Worm (Caenorhabditis elegans) whole organism, young adult: ENCODE results near the gene ced-4.

Source experiments
- B0261.1 ChIP-seq: sonication (generic microtip); optimal IDR thresholded peaks from 2 replicates; lab custom pipeline; 2016; ENCODE audit warnings: mild to moderate bottlenecking, missing genetic modification characterization, moderate library complexity, missing compliant biosample characterization
- F39B2.1 ChIP-seq: fragments of 200-800 bp; sonication (Bioruptor generic); IDR thresholded peaks from 2 replicates; pipeline ENCODE4 v1.3.6; 2022; ENCODE audit warnings: missing genetic modification reagents, missing genetic modification characterization, missing compliant biosample characterization
- F49E8.2 ChIP-seq: sonication (generic microtip); optimal IDR thresholded peaks from 3 replicates; lab custom pipeline; 2017; ENCODE audit warnings: missing genetic modification characterization, mild to moderate bottlenecking, missing compliant biosample characterization, antibody characterized with exemption, moderate library complexity; ENCODE audit not compliant: insufficient read depth
- Y53F4B.3 ChIP-seq: fragments of 200-800 bp; sonication (Bioruptor generic); IDR thresholded peaks from 2 replicates; pipeline ENCODE4 v1.3.6; 2022; ENCODE audit warnings: missing genetic modification reagents, missing genetic modification characterization, missing compliant biosample characterization
- Y53G8AR.9 ChIP-seq: fragments of 200-800 bp; sonication (Bioruptor generic); conservative IDR thresholded peaks from 2 replicates; pipeline ENCODE4 v1.3.6; 2022; ENCODE audit warnings: missing genetic modification reagents, missing genetic modification characterization, missing compliant biosample characterization
- akir-1 ChIP-seq: fragments of 200-800 bp; sonication (Bioruptor generic); optimal IDR thresholded peaks from 2 replicates; lab custom pipeline; 2018; ENCODE audit warnings: mild to moderate bottlenecking, missing genetic modification characterization, moderate library complexity, missing compliant biosample characterization
- aptf-3 ChIP-seq: fragments of 200-800 bp; sonication (Bioruptor generic); IDR thresholded peaks from 2 replicates; pipeline ENCODE4 v1.3.6; 2022; ENCODE audit warnings: missing genetic modification characterization, missing compliant biosample characterization
- atf-7 ChIP-seq: sonication (generic microtip); optimal IDR thresholded peaks from 2 replicates; lab custom pipeline; 2017; ENCODE audit warnings: mild to moderate bottlenecking, missing genetic modification characterization, missing compliant biosample characterization
- attf-3 ChIP-seq: fragments of 200-800 bp; sonication (Bioruptor generic); conservative IDR thresholded peaks from 2 replicates; pipeline ENCODE4 v1.3.6; 2022; ENCODE audit warnings: missing genetic modification reagents, missing genetic modification characterization, missing compliant biosample characterization
- attf-5 ChIP-seq: fragments of 200-800 bp; sonication (Bioruptor generic); optimal IDR thresholded peaks from 2 replicates; lab custom pipeline; 2018; ENCODE audit warnings: mild to moderate bottlenecking, missing genetic modification characterization, missing compliant biosample characterization
- die-1 ChIP-seq: sonication (generic microtip); optimal IDR thresholded peaks from 2 replicates; lab custom pipeline; 2016; ENCODE audit warnings: missing genotype, mild to moderate bottlenecking, missing genetic modification characterization, missing compliant biosample characterization
- dpff-1 ChIP-seq: sonication (generic microtip); optimal IDR thresholded peaks from 2 replicates; lab custom pipeline; 2017; ENCODE audit warnings: mild to moderate bottlenecking, missing genetic modification characterization, missing compliant biosample characterization
- dpl-1 ChIP-seq: fragments of 150-350 bp; optimal IDR thresholded peaks from 2 replicates; lab custom pipeline; 2014; ENCODE audit warnings: missing biosample characterization, missing genetic modification reagents, missing genetic modification characterization
- efl-1 ChIP-seq: fragments of 150-350 bp; optimal IDR thresholded peaks from 2 replicates; lab custom pipeline; 2014; ENCODE audit warnings: missing biosample characterization, missing genetic modification reagents, missing genetic modification characterization
- fkh-3 ChIP-seq: sonication (generic microtip); optimal IDR thresholded peaks from 2 replicates; lab custom pipeline; 2016; ENCODE audit warnings: mild to moderate bottlenecking, missing genetic modification characterization, missing compliant biosample characterization
- gei-17 ChIP-seq: fragments of 200-800 bp; sonication (Bioruptor generic); optimal IDR thresholded peaks from 2 replicates; lab custom pipeline; 2018; ENCODE audit warnings: mild to moderate bottlenecking, missing genetic modification characterization, missing compliant biosample characterization
- hlh-26 ChIP-seq: fragments of 200-800 bp; sonication (Bioruptor generic); conservative IDR thresholded peaks from 2 replicates; pipeline ENCODE4 v1.3.6; 2022; ENCODE audit warnings: missing genetic modification reagents, missing genetic modification characterization, missing compliant biosample characterization
- hmg-1.2 ChIP-seq: fragments of 200-800 bp; sonication (Bioruptor generic); IDR thresholded peaks from 2 replicates; pipeline ENCODE4 v1.3.6; 2022; ENCODE audit warnings: missing genetic modification reagents, missing genetic modification characterization, missing compliant biosample characterization
- let-607 ChIP-seq, 2 experiments: fragments of 200-800 bp in 1 of 2; sonication (Bioruptor generic) in 1 of 2; sonication (generic microtip) in 1 of 2; optimal IDR thresholded peaks; 2 replicates each; lab custom pipeline; 2016 to 2018; ENCODE audit warnings: mild to moderate bottlenecking in 2 of 2, missing compliant biosample characterization in 2 of 2, missing genetic modification characterization in 2 of 2, moderate library complexity in 2 of 2, missing genotype in 1 of 2
- lin-35 ChIP-seq, 3 experiments: fragments of 150-350 bp in 2 of 3; sonication (generic microtip) in 1 of 3; optimal IDR thresholded peaks; 2 replicates each; lab custom pipeline; 2014 to 2018; ENCODE audit warnings: missing biosample characterization in 3 of 3, missing genetic modification characterization in 3 of 3, missing genetic modification reagents in 3 of 3
- lin-54 ChIP-seq: fragments of 200-800 bp; sonication (Bioruptor generic); optimal IDR thresholded peaks from 2 replicates; lab custom pipeline; 2018; ENCODE audit warnings: mild to moderate bottlenecking, missing genetic modification characterization, missing compliant biosample characterization
- lsl-1 ChIP-seq: fragments of 200-800 bp; sonication (Bioruptor generic); optimal IDR thresholded peaks from 2 replicates; lab custom pipeline; 2018; ENCODE audit warnings: mild to moderate bottlenecking, missing genetic modification characterization, moderate library complexity, missing compliant biosample characterization
- madf-10 ChIP-seq: sonication (generic microtip); optimal IDR thresholded peaks from 2 replicates; lab custom pipeline; 2016; ENCODE audit warnings: mild to moderate bottlenecking, missing genetic modification characterization, missing compliant biosample characterization
- madf-8 ChIP-seq: fragments of 200-800 bp; sonication (Bioruptor generic); conservative IDR thresholded peaks from 2 replicates; pipeline ENCODE4 v1.3.6; 2022; ENCODE audit warnings: missing genetic modification reagents, missing genetic modification characterization, missing compliant biosample characterization
- mel-28 ChIP-seq: sonication (generic microtip); optimal IDR thresholded peaks from 2 replicates; lab custom pipeline; 2016; ENCODE audit warnings: borderline replicate concordance, mild to moderate bottlenecking, missing genetic modification characterization, missing compliant biosample characterization
- mxl-1 ChIP-seq: sonication (generic microtip); optimal IDR thresholded peaks from 2 replicates; lab custom pipeline; 2016; ENCODE audit warnings: missing genetic modification characterization, missing compliant biosample characterization
- nfyb-1 ChIP-seq: fragments of 200-800 bp; sonication (Bioruptor generic); IDR thresholded peaks from 2 replicates; pipeline ENCODE4 v1.3.6; 2022; ENCODE audit warnings: missing genetic modification reagents, missing genetic modification characterization, missing compliant biosample characterization
- nhr-179 ChIP-seq: sonication (generic microtip); optimal IDR thresholded peaks from 2 replicates; lab custom pipeline; 2016; ENCODE audit warnings: mild to moderate bottlenecking, missing genetic modification characterization, missing compliant biosample characterization
- nhr-27 ChIP-seq: fragments of 200-800 bp; sonication (Bioruptor generic); optimal IDR thresholded peaks from 2 replicates; lab custom pipeline; 2018; ENCODE audit warnings: mild to moderate bottlenecking, missing genetic modification characterization, moderate library complexity, missing compliant biosample characterization
- nhr-80 ChIP-seq: sonication (generic microtip); optimal IDR thresholded peaks from 2 replicates; lab custom pipeline; 2016; ENCODE audit warnings: missing genetic modification characterization, missing compliant biosample characterization
- nhr-90 ChIP-seq: sonication (generic microtip); optimal IDR thresholded peaks from 2 replicates; lab custom pipeline; 2016; ENCODE audit warnings: missing genotype, mild to moderate bottlenecking, missing genetic modification characterization, missing compliant biosample characterization
- sdz-38 ChIP-seq: sonication (generic microtip); optimal IDR thresholded peaks from 2 replicates; lab custom pipeline; 2016; ENCODE audit warnings: missing genotype, missing genetic modification characterization, missing compliant biosample characterization
- sptf-2 ChIP-seq: fragments of 200-800 bp; sonication (Bioruptor generic); optimal IDR thresholded peaks from 2 replicates; lab custom pipeline; 2018; ENCODE audit warnings: mild to moderate bottlenecking, missing genetic modification characterization, missing compliant biosample characterization
- tlf-1 ChIP-seq: fragments of 200-800 bp; sonication (Bioruptor generic); optimal IDR thresholded peaks from 2 replicates; lab custom pipeline; 2018; ENCODE audit warnings: mild to moderate bottlenecking, missing genetic modification characterization, missing compliant biosample characterization
- unc-130 ChIP-seq: sonication (generic microtip); optimal IDR thresholded peaks from 2 replicates; lab custom pipeline; 2016; ENCODE audit warnings: missing genetic modification reagents, missing genetic modification characterization, missing compliant biosample characterization
- xnd-1 ChIP-seq: sonication (generic microtip); optimal IDR thresholded peaks from 2 replicates; lab custom pipeline; 2016; ENCODE audit warnings: missing genotype, missing genetic modification reagents, missing genetic modification characterization, missing compliant biosample characterization
- zfh-2 ChIP-seq: fragments of 200-800 bp; sonication (Bioruptor generic); conservative IDR thresholded peaks from 2 replicates; pipeline ENCODE4 v1.3.6; 2022; ENCODE audit warnings: missing genetic modification reagents, missing genetic modification characterization, missing compliant biosample characterization
- ztf-26 ChIP-seq: sonication (generic microtip); optimal IDR thresholded peaks from 2 replicates; lab custom pipeline; 2017; ENCODE audit warnings: missing genetic modification characterization, missing compliant biosample characterization
- ztf-6 ChIP-seq: fragments of 200-800 bp; sonication (Bioruptor generic); IDR thresholded peaks from 2 replicates; pipeline ENCODE4 v1.3.6; 2022; ENCODE audit warnings: missing genetic modification reagents, missing genetic modification characterization, missing compliant biosample characterization

The ced-4 gene

DNA sequence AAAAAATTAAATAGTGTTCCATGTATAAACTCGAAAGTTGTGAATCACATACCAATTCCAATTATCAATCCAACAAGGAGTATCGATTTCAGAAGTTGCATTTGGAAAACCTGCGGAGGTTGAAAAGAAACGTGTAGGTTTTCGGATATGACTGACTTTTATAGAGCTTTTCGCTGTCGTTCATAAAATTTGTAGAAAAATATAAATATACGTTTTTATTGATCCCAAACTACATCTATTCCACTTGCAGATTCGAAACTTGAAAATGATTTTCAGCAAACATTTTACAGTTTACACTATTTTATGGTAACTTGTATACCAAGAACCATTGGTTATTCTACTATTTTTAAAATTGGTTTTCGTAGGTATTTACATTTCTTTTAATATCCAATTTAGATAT lies 10.0 kb upstream of the ced-4 start, which contains the start of gene clec-156:
clec-156 (minus strand) TSS at position 101 of the 400 bp plus-strand sequence.
- TF ChIP-seq nhr-27 (tag; lab: Kevin White, UChicago) (no peak), madf-8 (GFP tag; lab: Robert Waterston, UW) (no peak), sptf-2 (GFP tag; lab: Kevin White, UChicago) (no peak), nhr-80 (tag; lab: Kevin White, UChicago) (no peak), F49E8.2 (tag; lab: Kevin White, UChicago) (no peak)

DNA sequence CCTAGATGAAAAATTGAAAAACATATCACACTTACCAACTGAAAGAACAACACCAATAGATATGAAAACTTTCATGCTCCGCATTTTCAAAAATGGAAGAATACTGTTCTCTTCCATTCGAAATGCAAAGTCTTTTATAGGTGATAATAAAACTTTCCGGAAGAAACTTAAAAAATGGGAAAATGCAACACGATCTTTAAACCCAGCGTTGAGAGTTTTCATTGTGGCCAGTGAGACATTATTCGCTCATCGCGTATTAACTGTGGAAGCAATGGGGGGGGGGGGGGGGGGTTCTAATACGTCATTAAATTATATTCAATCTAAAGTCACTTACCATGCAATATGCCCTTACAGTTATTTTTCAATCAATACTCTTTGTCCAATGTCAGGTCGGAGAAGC lies 7.8 kb upstream of the ced-4 start, which contains the start of the genes clec-157 and fkh-5:
clec-157 (minus strand) TSS at position 101 of the 400 bp plus-strand sequence.
fkh-5 (plus strand) TSS at position 336 of the 400 bp plus-strand sequence.
- TF ChIP-seq dpff-1 = no peak
- TF ChIP-seq tlf-1 = no peak
- TF ChIP-seq mxl-1 (tag; lab: Kevin White, UChicago) = no peak
- no peak for TF ChIP-seq B0261.1 (tag; lab: Kevin White, UChicago)
- TF ChIP-seq F39B2.1 (GFP tag; lab: Robert Waterston, UW) = no peak
- TF ChIP-seq xnd-1 (tag; lab: Kevin White, UChicago) = no peak
- TF ChIP-seq nhr-179 (tag; lab: Kevin White, UChicago) = no peak
- no peak for TF ChIP-seq die-1
- TF ChIP-seq nhr-90 (tag; lab: Kevin White, UChicago) = no peak
- TF ChIP-seq akir-1 (GFP tag; lab: Kevin White, UChicago) = no peak
- no peak for TF ChIP-seq fkh-3
- no peak for TF ChIP-seq unc-130 (GFP tag; lab: Kevin White, UChicago)
- no peak for TF ChIP-seq ztf-26
- no peak for TF ChIP-seq hlh-26 (GFP tag; lab: Robert Waterston, UW)
- TF ChIP-seq Y53F4B.3 (GFP tag; lab: Robert Waterston, UW) = no peak
- TF ChIP-seq gei-17 (GFP tag; lab: Kevin White, UChicago) = no peak
- no peak for TF ChIP-seq Y53G8AR.9 (GFP tag; lab: Robert Waterston, UW)
- TF ChIP-seq madf-10 (tag; lab: Kevin White, UChicago) = no peak
- TF ChIP-seq, all 124 proteins: peak for 0

DNA sequence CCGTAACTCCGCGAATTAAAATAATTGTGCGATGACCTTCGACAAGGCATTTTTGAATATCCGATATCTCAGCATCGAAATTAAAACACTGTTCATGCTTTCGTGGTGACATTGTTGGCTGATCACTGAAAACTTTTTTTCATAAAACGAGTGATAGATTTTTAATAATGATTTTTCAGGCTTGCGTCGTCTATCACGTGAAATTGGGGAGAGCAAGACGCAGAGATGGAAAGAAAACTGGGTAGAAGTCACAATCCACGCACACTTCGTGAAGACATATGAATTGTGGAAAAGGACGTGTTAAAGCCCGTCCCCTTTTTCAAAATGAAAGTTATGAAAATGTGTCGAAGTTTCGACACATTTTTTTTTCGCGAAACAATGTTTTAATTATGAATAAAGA lies 2.4 kb upstream of the ced-4 start, which contains the start of gene nonu-1:
nonu-1 (minus strand) TSS at position 169 of the 400 bp plus-strand sequence.
- TF ChIP-seq sdz-38 (tag; lab: Kevin White, UChicago) = no peak
- no peak for TF ChIP-seq hlh-26 (GFP tag; lab: Robert Waterston, UW)
- no peak for TF ChIP-seq lin-35 (GFP tag; optimal IDR thresholded peaks at IDR 0.05; lab: Kevin White, UChicago)
- TF ChIP-seq hmg-1.2 (GFP tag; lab: Robert Waterston, UW) = peak; percentile 32; the same call in 1 of the 2 replicates
- TF ChIP-seq sptf-2 (GFP tag; lab: Kevin White, UChicago) = no peak
- peak in 1 of 2 experiments; percentile 25 for TF ChIP-seq let-607 (tag; optimal IDR thresholded peaks at IDR 0.05; lab: Kevin White, UChicago)
- TF ChIP-seq attf-5 (GFP tag; lab: Kevin White, UChicago) = peak; percentile 37

DNA sequence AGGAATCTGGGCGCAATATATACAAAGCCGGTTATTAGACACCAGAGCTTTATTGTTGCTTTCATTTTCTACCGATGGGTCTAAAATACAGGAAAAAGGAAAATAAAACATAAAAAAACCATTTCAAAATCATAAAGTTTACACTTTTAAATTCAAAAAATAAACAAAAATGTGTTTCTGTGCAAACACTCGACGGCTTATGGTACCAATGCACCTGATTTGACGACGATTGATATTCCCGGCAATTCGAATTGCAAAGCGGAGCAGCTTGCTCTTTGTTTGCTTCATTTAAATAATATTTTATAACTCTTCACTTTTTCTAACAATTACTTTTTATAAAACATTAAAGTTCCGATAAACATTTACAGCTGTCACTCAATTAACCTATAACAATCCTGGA lies 2.0 kb upstream of the ced-4 start, which contains the start of gene F26A1.1:
F26A1.1 (plus strand) TSS at position 369 of the 400 bp plus-strand sequence.
- no peak for TF ChIP-seq ztf-6
- peak in 1 of 3 experiments; percentile 29 for TF ChIP-seq lin-35 (GFP tag; optimal IDR thresholded peaks at IDR 0.05; lab: Kevin White, UChicago)
- no peak for TF ChIP-seq dpff-1
- no peak for TF ChIP-seq zfh-2 (GFP tag; lab: Robert Waterston, UW)
- TF ChIP-seq efl-1 (GFP tag; lab: Kevin White, UChicago) = peak; percentile 4
- no peak for TF ChIP-seq atf-7
- TF ChIP-seq dpl-1 (GFP tag; lab: Kevin White, UChicago) = peak; percentile 14
- no peak for TF ChIP-seq attf-3 (GFP tag; lab: Robert Waterston, UW)
- TF ChIP-seq nfyb-1 = no peak
- peak; percentile 43 for TF ChIP-seq lsl-1 (GFP tag; lab: Kevin White, UChicago)
- no peak for TF ChIP-seq mel-28 (tag; lab: Kevin White, UChicago)
- TF ChIP-seq lin-54 (GFP tag; lab: Kevin White, UChicago) = peak; percentile 21
- TF ChIP-seq aptf-3 = no peak
